Worm (Caenorhabditis elegans) whole organism, L2 larva: Measurements from ENCODE around the gene nas-4.

Experiments used
- R02D3.7 ChIP-seq: fragments of 150-350 bp; optimal IDR thresholded peaks from 2 replicates; lab custom pipeline; 2014; ENCODE audit warnings: missing biosample characterization, missing genetic modification characterization
- alr-1 ChIP-seq: fragments of 150-350 bp; optimal IDR thresholded peaks from 2 replicates; lab custom pipeline; 2014; ENCODE audit warnings: missing biosample characterization, missing genetic modification characterization
- ama-1 ChIP-seq: fragments of 150-350 bp; optimal IDR thresholded peaks from 2 replicates; lab custom pipeline; 2018; ENCODE audit warnings: inconsistent platforms
- egl-27 ChIP-seq: sonication (generic microtip); optimal IDR thresholded peaks from 3 replicates; lab custom pipeline; 2017; ENCODE audit warnings: missing biosample characterization, missing genetic modification reagents, missing genetic modification characterization
- lin-39 ChIP-seq: fragments of 150-350 bp; optimal IDR thresholded peaks from 2 replicates; lab custom pipeline; 2014; ENCODE audit warnings: missing biosample characterization, missing genetic modification reagents, missing genetic modification characterization
- lsy-2 ChIP-seq, 2 experiments: fragments of 150-350 bp in 1 of 2; sonication (generic microtip) in 1 of 2; optimal IDR thresholded peaks; 2 replicates each; lab custom pipeline; 2014 to 2017; ENCODE audit warnings: missing biosample characterization in 2 of 2, missing genetic modification characterization in 2 of 2
- nhr-10 ChIP-seq: sonication (generic microtip); optimal IDR thresholded peaks from 2 replicates; lab custom pipeline; 2017; ENCODE audit warnings: missing biosample characterization, missing genetic modification characterization
- nhr-21 ChIP-seq: fragments of 150-350 bp; optimal IDR thresholded peaks from 2 replicates; lab custom pipeline; 2014; ENCODE audit warnings: missing biosample characterization, missing genetic modification characterization
- skn-1 ChIP-seq: sonication (generic microtip); optimal IDR thresholded peaks from 2 replicates; lab custom pipeline; 2017; ENCODE audit warnings: missing biosample characterization, missing genetic modification characterization
- zag-1 ChIP-seq: fragments of 150-350 bp; optimal IDR thresholded peaks from 2 replicates; lab custom pipeline; 2014; ENCODE audit warnings: missing biosample characterization, missing genetic modification characterization
- ztf-4 ChIP-seq: fragments of 150-350 bp; optimal IDR thresholded peaks from 2 replicates; lab custom pipeline; 2014; ENCODE audit warnings: missing biosample characterization, missing genetic modification characterization

DNA sequence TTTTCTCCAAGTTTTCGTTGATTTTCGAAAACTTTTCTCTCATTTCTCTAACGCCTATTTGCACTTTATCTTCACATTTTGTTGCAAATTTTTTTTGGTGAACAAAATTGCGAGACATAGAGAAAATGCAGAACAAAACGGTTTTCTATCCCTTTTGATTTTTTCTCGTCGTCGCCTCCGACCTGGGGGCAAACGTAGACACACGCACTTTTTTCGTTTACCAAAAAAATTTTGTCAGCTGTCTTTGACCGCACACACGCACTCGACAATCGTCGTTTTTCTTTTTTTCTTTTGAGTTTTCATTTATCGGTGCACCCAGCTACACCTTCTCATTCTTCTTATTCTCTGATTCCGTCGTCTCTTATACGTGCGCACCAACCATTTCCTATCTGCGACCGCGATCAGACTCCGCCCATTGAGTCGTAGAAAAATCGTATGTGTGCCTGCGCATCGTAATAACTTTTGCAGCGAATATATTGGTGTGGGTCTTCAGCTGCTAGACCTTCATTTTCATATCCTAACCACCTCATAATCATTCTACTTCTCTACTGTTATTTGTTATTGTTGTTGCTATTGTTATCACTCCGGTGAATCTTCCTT, 53.0 kb downstream of the nas-4 start:
- peak; percentile 68 for TF ChIP-seq nhr-21 (tag; lab: Kevin White, UChicago)
- peak; percentile 69 for TF ChIP-seq ztf-4 (tag; lab: Kevin White, UChicago)
- TF ChIP-seq nhr-10 (tag; lab: Kevin White, UChicago): no peak
- TF ChIP-seq lsy-2 (tag; optimal IDR thresholded peaks at IDR 0.05; lab: Kevin White, UChicago): peak; percentile 0 to 60
- TF ChIP-seq R02D3.7 (tag; lab: Kevin White, UChicago): no peak
- no peak for TF ChIP-seq zag-1
- no peak for TF ChIP-seq ama-1 (lab: Kevin White, UChicago)
- no peak for TF ChIP-seq skn-1 (tag; lab: Kevin White, UChicago)
- peak; percentile 85 for TF ChIP-seq egl-27 (tag; lab: Kevin White, UChicago)
- no peak for TF ChIP-seq alr-1 (tag; lab: Kevin White, UChicago)
- TF ChIP-seq lin-39 (tag; lab: Kevin White, UChicago): no peak
